In genomic region chr3L:22717137-22717767, dm6 we compare ENCODE assay signal across 1 fruit fly cellular context.
TF ChIP-seq lines count a peak whose summit lies in the region.

Gene ArfGAP3 (minus strand): TSS chr3L:22717577.
Gene CG32452 (plus strand): TSS chr3L:22717728.

TF ChIP-seq in whole organism, embryonic, 481 proteins besides CTCF, POLR2A, EP300 and RAD21 (continued from another document):
- TF ChIP-seq CG9817 (tag; optimal IDR thresholded peaks at IDR 0.05; lab: Kevin White, UChicago) (peak; percentile 75), CG8388 (GFP tag; optimal IDR thresholded peaks at IDR 0.05; lab: Kevin White, UChicago) (peak; percentile 57), B-H1 (GFP tag; IDR thresholded peaks at IDR 0.05; lab: Robert Waterston, UW) (0 out of 3 replicates have a peak, but pooled peaks have one; percentile 40), nerfin-2 (GFP tag; IDR thresholded peaks at IDR 0.05; lab: Robert Waterston, UW; ENCODE audit: partially characterized antibody) (no peak), CG7357 (GFP tag; IDR thresholded peaks at IDR 0.05; lab: Robert Waterston, UW) (peak; percentile 53; the same call in 1 of the 3 replicates), seq (GFP tag; IDR thresholded peaks at IDR 0.05; lab: Robert Waterston, UW) (peak; percentile 56; the same call in 1 of the 2 replicates), MTF-1 (GFP tag; optimal IDR thresholded peaks at IDR 0.05; lab: Kevin White, UChicago; ENCODE audit: borderline replicate concordance) (peak; percentile 50), CG11398 (GFP tag; optimal IDR thresholded peaks at IDR 0.05; lab: Kevin White, UChicago) (peak; percentile 27), abd-A (tag; optimal IDR thresholded peaks at IDR 0.05; lab: Kevin White, UChicago) (no peak), Hey (tag; optimal IDR thresholded peaks at IDR 0.05; lab: Kevin White, UChicago) (no peak), CG15696 (tag; optimal IDR thresholded peaks at IDR 0.05; lab: Kevin White, UChicago) (peak; percentile 73), crc (GFP tag; optimal IDR thresholded peaks at IDR 0.05; lab: Kevin White, UChicago) (peak; percentile 26), CG2678 (tag; optimal IDR thresholded peaks at IDR 0.05; lab: Kevin White, UChicago) (peak; percentile 79), insv (GFP tag; optimal IDR thresholded peaks at IDR 0.05; lab: Kevin White, UChicago) (peak in 1 of 2 experiments; percentile 23), slou (GFP tag; optimal IDR thresholded peaks at IDR 0.05; lab: Kevin White, UChicago) (peak; percentile 53)
